Worm (Caenorhabditis elegans): ENCODE data around the gene K08F8.15.

DNA sequence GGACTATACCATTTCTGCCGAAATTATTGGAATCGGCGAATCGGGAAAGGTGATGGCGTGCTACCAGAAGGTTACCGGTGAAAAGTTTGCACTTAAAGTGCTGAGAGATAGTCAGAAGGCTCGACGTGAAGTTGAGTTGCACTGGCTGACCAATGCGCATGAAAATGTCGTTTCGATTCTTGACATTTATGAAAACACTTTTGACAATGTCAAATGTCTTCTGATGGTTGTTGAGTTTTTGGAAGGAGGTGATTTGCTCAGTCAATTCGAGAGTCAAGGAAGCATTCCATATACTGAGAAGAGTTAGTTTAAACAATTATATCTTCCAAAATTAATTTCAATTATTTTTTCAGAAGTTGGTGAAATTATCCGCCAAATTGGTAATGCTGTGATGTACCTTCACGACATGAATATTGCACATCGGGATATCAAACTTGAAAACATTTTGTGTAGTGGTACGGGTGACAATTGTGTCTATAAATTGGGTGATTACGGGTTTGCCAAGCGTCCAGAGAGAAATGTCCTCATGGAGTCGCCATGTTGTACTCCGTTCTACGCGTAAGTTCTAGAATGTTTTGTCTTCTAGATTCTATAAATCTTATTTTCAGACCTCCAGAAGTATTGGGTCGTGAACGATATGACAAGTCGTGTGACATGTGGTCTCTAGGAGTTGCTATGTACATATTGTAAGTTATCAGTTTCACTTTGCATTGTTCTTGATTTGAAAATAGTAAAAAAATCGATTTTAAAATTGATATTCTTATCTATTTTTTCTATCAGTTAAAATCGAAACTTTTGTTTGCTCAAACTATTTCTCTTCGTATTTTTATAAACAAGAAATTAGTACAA lies 20.9 kb upstream of the K08F8.15 start:
- TF ChIP-seq W03F9.2 (tag; optimal IDR thresholded peaks at IDR 0.05) (no peak), him-1 (tag; optimal IDR thresholded peaks at IDR 0.05) (no peak), dao-5 (tag; optimal IDR thresholded peaks at IDR 0.05) (no peak)
